Worm (Caenorhabditis elegans) whole organism, mixed stage, embryonic: Measurements from ENCODE around the gene T05C1.3.

Source experiments
- M03D4.4 ChIP-seq: sonication (generic microtip); optimal IDR thresholded peaks from 2 replicates; lab custom pipeline; 2017; ENCODE audit warnings: mild to moderate bottlenecking, missing genetic modification characterization, missing compliant biosample characterization
- bed-3 ChIP-seq: fragments of 200-800 bp; sonication (Bioruptor generic); optimal IDR thresholded peaks from 3 replicates; lab custom pipeline; 2018; ENCODE audit warnings: mild to moderate bottlenecking, missing genetic modification characterization, moderate library complexity, missing compliant biosample characterization
- blmp-1 ChIP-seq: fragments of 150-350 bp; optimal IDR thresholded peaks from 2 replicates; lab custom pipeline; 2014; ENCODE audit warnings: missing biosample characterization, missing genetic modification characterization
- ceh-39 ChIP-seq: fragments of 150-350 bp; optimal IDR thresholded peaks from 2 replicates; lab custom pipeline; 2014; ENCODE audit warnings: missing biosample characterization, missing genetic modification characterization
- ceh-43 ChIP-seq: fragments of 200-800 bp; sonication (Bioruptor generic); optimal IDR thresholded peaks from 2 replicates; lab custom pipeline; 2018; ENCODE audit warnings: mild to moderate bottlenecking, missing genetic modification characterization, moderate library complexity, missing compliant biosample characterization
- ceh-83 ChIP-seq: fragments of 200-800 bp; sonication (Bioruptor generic); optimal IDR thresholded peaks from 2 replicates; lab custom pipeline; 2018; ENCODE audit warnings: mild to moderate bottlenecking, missing genetic modification characterization, missing compliant biosample characterization
- ces-1 ChIP-seq: fragments of 150-350 bp; optimal IDR thresholded peaks from 2 replicates; lab custom pipeline; 2014; ENCODE audit warnings: missing biosample characterization, missing genetic modification reagents, missing genetic modification characterization
- cnd-1 ChIP-seq: fragments of 200-800 bp; sonication (Bioruptor generic); optimal IDR thresholded peaks from 2 replicates; lab custom pipeline; 2018; ENCODE audit warnings: mild to moderate bottlenecking, missing genetic modification characterization, missing compliant biosample characterization
- drap-1 ChIP-seq: fragments of 200-800 bp; sonication (Bioruptor generic); optimal IDR thresholded peaks from 3 replicates; lab custom pipeline; 2018; ENCODE audit warnings: mild to moderate bottlenecking, missing genetic modification characterization, missing compliant biosample characterization
- elt-1 ChIP-seq: sonication (generic microtip); optimal IDR thresholded peaks from 2 replicates; lab custom pipeline; 2017; ENCODE audit warnings: missing genetic modification characterization, mild to moderate bottlenecking, missing compliant biosample characterization, antibody characterized with exemption, moderate library complexity, borderline replicate concordance; ENCODE audit not compliant: insufficient read depth
- hlh-1 ChIP-seq: fragments of 150-350 bp; optimal IDR thresholded peaks from 2 replicates; lab custom pipeline; 2014; ENCODE audit warnings: missing biosample characterization, missing genetic modification reagents, missing genetic modification characterization
- lin-13 ChIP-seq: fragments of 150-350 bp; optimal IDR thresholded peaks from 2 replicates; lab custom pipeline; 2014; ENCODE audit warnings: missing biosample characterization, missing genetic modification characterization
- lsy-2 ChIP-seq: fragments of 150-350 bp; optimal IDR thresholded peaks from 2 replicates; lab custom pipeline; 2014; ENCODE audit warnings: missing biosample characterization, missing genetic modification characterization
- mab-5 ChIP-seq: fragments of 150-350 bp; optimal IDR thresholded peaks from 2 replicates; lab custom pipeline; 2014; ENCODE audit warnings: missing biosample characterization, missing genetic modification characterization
- mls-2 ChIP-seq: sonication (generic microtip); optimal IDR thresholded peaks from 2 replicates; lab custom pipeline; 2016; ENCODE audit warnings: mild to moderate bottlenecking, missing genetic modification characterization, moderate library complexity, missing compliant biosample characterization
- nhr-12 ChIP-seq: fragments of 150-350 bp; optimal IDR thresholded peaks from 2 replicates; lab custom pipeline; 2014; ENCODE audit warnings: missing biosample characterization, missing genetic modification characterization
- nhr-2 ChIP-seq: fragments of 150-350 bp; optimal IDR thresholded peaks from 2 replicates; lab custom pipeline; 2014; ENCODE audit warnings: missing biosample characterization, missing genetic modification characterization
- nhr-237 ChIP-seq: fragments of 150-350 bp; optimal IDR thresholded peaks from 2 replicates; lab custom pipeline; 2014; ENCODE audit warnings: missing biosample characterization, missing genetic modification characterization
- nhr-28 ChIP-seq: fragments of 150-350 bp; optimal IDR thresholded peaks from 2 replicates; lab custom pipeline; 2014; ENCODE audit warnings: missing biosample characterization, missing genetic modification characterization
- pha-4 ChIP-seq: fragments of 150-350 bp; optimal IDR thresholded peaks from 2 replicates; lab custom pipeline; 2018; ENCODE audit warnings: missing biosample characterization, missing genetic modification reagents, missing genetic modification characterization
- sem-2 ChIP-seq: fragments of 200-800 bp; sonication (Bioruptor generic); optimal IDR thresholded peaks from 2 replicates; lab custom pipeline; 2018; ENCODE audit warnings: mild to moderate bottlenecking, missing genetic modification characterization, missing compliant biosample characterization
- sptf-1 ChIP-seq: sonication (generic microtip); optimal IDR thresholded peaks from 2 replicates; lab custom pipeline; 2017; ENCODE audit warnings: mild to moderate bottlenecking, missing genetic modification characterization, moderate library complexity, missing compliant biosample characterization
- unc-120 ChIP-seq: sonication (generic microtip); optimal IDR thresholded peaks from 2 replicates; lab custom pipeline; 2017; ENCODE audit warnings: missing genetic modification characterization, missing compliant biosample characterization; ENCODE audit not compliant: poor library complexity, severe bottlenecking
- unc-39 ChIP-seq: fragments of 150-350 bp; optimal IDR thresholded peaks from 2 replicates; lab custom pipeline; 2014; ENCODE audit warnings: missing biosample characterization, missing genetic modification characterization
- unc-62 ChIP-seq: fragments of 150-350 bp; optimal IDR thresholded peaks from 2 replicates; lab custom pipeline; 2014; ENCODE audit warnings: missing biosample characterization, missing genetic modification reagents, missing genetic modification characterization
- zip-8 ChIP-seq: fragments of 150-350 bp; optimal IDR thresholded peaks from 2 replicates; lab custom pipeline; 2014; ENCODE audit warnings: missing biosample characterization, missing genetic modification characterization
- ztf-11 ChIP-seq: fragments of 150-350 bp; optimal IDR thresholded peaks from 2 replicates; lab custom pipeline; 2014; ENCODE audit warnings: missing biosample characterization, missing genetic modification characterization

The T05C1.3 gene

DNA sequence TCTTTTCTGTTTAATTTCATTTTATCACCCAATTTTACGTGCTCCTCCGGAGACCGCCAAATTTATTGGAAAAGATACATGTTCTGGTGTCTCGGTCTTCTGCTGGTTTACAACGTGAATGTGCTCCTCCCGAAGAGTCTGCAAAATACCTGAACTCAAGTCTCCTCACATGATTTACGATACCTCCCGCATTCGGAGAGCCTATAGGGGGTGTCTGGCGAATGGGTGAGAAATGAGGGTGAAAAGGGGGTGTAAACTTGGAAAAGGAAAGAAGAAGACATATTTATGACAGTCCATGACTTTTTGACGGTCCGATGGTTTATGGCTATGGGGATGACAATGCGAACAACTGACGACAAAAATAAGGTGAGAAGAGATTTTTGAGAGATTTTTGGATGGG lies 27.1 kb upstream of the T05C1.3 start:
- TF ChIP-seq unc-120 (tag; lab: Kevin White, UChicago) = peak; percentile 90
- peak; percentile 79 for TF ChIP-seq unc-62 (GFP tag; lab: Kevin White, UChicago)
- no peak for TF ChIP-seq mls-2
- TF ChIP-seq ztf-11 (tag; lab: Kevin White, UChicago) = no peak
- TF ChIP-seq M03D4.4 (tag; lab: Kevin White, UChicago) = peak; percentile 5
- TF ChIP-seq elt-1 (tag; lab: Kevin White, UChicago) = no peak
- no peak for TF ChIP-seq ces-1
- no peak for TF ChIP-seq nhr-28 (tag; lab: Kevin White, UChicago)
- peak; percentile 12 for TF ChIP-seq nhr-2 (tag; lab: Kevin White, UChicago)
- peak; percentile 99 for TF ChIP-seq hlh-1 (tag; lab: Kevin White, UChicago)

DNA sequence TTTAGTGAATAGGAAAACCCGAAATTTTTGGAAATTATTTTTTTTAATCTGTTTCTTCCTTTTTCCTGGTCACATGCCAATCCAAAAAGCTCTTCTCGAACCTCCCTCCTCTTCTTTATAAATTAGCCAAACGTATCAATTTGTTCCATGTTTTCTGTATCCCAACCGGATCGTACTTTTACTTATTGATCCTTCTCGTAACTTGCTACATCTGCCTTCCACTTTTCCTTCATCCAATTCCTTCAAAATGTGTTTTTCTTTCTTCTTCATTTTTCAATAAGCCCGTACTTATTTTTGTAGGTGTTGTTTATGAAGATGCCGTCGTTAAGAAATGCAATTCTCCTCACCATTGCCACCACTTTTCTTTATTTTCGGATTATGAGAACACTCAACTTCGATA lies 22.7 kb upstream of the T05C1.3 start, which contains the start of gene cyp-23A1:
TSS of gene cyp-23A1 (plus strand) at position 301 of the 400 bp plus-strand sequence.
- TF ChIP-seq lin-13 (tag; lab: Kevin White, UChicago) (no peak), mab-5 (tag; lab: Kevin White, UChicago) (no peak), ces-1 (no peak), unc-62 (GFP tag; lab: Kevin White, UChicago) (no peak), nhr-12 (no peak), pha-4 (tag; lab: Kevin White, UChicago) (no peak), ceh-43 (GFP tag; lab: Kevin White, UChicago) (no peak), mls-2 (no peak)

DNA sequence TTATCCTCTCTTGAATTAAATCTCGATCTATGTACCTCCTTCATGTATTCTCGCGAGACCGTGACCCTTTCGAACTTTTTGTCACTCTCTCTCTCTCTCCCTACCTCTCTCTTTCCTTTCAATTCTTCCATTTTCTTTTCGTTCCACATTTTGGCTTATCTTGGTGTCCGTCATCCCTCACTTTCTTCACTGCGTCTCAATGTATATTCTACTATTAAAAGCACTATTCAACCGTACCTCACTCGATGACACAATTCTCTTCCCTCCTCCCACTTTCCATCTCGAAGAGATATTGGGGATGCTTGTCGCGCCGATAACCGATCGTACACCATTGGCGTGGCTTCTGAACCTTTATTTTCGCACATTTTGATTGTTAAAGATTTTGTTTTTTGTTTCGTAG lies 21.5 kb upstream of the T05C1.3 start:
- no peak for TF ChIP-seq elt-1 (tag; lab: Kevin White, UChicago)
- TF ChIP-seq blmp-1 (tag; lab: Kevin White, UChicago) = peak; percentile 66
- TF ChIP-seq, all 35 proteins: peak for 1

DNA sequence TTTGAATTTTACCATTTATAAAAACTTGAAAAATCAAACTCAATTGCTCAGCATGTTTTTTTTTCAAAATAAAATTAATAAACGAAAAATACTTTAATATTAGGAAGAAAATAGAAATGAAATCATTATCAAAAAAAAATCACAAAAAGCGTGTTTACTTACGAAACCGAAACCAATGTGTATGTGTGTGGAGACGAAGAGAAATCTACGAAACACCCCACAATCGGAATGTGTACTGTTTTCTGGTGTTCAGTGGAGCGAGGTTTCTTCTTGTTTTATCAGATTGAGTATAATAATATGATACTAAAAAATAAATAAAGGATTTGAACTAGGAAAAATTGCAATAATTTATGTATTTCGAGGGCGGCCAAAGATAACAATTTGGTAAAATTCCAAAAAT lies 18.5 kb upstream of the T05C1.3 start:
- TF ChIP-seq nhr-28 (tag; lab: Kevin White, UChicago) = no peak
- TF ChIP-seq unc-39 (tag; lab: Kevin White, UChicago) = no peak
- TF ChIP-seq, all 35 proteins: peak for 0

DNA sequence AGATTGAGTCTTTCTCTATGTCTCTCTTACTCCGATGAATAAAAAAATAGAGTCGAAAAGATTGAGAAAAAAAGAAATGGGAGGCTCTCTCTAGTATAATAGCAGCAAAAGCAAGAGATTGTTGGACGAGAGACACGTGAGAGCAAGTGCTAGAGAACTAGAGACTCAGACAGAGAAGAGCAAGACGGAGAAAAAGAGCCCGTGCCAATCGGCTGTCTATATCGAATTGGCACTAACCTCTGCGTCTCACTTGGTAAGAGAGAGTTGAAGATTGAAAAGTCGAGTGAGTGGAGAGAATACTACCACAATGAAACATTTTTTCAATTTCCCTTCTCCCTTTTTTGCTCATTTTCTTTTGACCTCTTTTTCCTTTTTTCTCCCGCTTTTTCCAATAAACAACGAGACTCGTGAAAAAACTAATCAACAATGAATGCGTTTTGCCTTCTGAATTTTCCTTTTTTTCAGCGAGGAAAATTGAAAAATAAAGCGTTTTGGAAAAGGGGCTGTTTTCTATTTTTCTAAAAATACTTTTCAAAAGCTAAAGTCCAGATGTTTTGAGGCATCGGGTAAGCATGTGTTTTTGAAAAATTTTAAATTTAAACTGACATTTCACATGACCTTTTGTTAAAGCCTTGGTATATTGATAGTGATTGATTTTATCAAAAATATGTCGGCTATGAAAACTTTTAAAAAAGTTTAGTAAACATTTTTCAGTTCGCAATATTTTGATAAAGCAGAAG lies 17.5 kb upstream of the T05C1.3 start:
- TF ChIP-seq unc-120 (tag; lab: Kevin White, UChicago) (peak; percentile 65), nhr-28 (tag; lab: Kevin White, UChicago) (no peak), lsy-2 (tag; lab: Kevin White, UChicago) (peak; percentile 17), drap-1 (GFP tag; lab: Kevin White, UChicago) (no peak), ces-1 (peak; percentile 85), hlh-1 (tag; lab: Kevin White, UChicago) (peak; percentile 86)

DNA sequence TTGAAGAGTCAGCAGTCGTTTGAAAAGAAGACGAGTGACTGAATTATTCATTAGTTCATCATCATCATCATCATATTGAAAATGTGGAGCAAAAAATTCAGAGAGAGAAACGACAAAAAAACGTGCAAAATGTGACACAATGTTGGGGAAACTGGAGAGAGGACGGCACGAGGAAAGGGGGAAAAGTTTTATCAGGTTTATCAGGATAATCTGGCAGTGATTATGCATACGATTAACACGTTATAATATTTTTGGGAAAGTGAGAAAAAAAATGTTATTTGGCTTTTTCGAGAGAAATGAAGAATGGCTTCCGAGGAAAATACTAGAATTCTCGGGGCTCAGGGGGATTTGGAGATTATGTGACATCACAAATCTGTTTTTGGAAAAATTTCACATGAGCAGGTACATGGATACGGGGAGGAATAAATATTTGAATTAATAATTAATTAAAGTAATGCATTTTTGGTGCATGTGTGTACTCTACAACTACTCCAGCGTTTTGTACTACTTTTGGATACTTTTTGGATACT lies 16.0 kb upstream of the T05C1.3 start, which contains the start of gene camt-1:
TSS of gene camt-1 (minus strand) at position 51 of the 530 bp plus-strand sequence.
- TF ChIP-seq ceh-39 (tag; lab: Kevin White, UChicago) (no peak), hlh-1 (tag; lab: Kevin White, UChicago) (no peak), cnd-1 (tag; lab: Kevin White, UChicago) (no peak), unc-39 (tag; lab: Kevin White, UChicago) (no peak), nhr-237 (tag; lab: Kevin White, UChicago) (no peak), mab-5 (tag; lab: Kevin White, UChicago) (no peak), ceh-43 (GFP tag; lab: Kevin White, UChicago) (no peak), sem-2 (no peak), drap-1 (GFP tag; lab: Kevin White, UChicago) (no peak), zip-8 (tag; lab: Kevin White, UChicago) (no peak), sptf-1 (tag; lab: Kevin White, UChicago) (no peak), nhr-2 (tag; lab: Kevin White, UChicago) (no peak), mls-2 (no peak)

DNA sequence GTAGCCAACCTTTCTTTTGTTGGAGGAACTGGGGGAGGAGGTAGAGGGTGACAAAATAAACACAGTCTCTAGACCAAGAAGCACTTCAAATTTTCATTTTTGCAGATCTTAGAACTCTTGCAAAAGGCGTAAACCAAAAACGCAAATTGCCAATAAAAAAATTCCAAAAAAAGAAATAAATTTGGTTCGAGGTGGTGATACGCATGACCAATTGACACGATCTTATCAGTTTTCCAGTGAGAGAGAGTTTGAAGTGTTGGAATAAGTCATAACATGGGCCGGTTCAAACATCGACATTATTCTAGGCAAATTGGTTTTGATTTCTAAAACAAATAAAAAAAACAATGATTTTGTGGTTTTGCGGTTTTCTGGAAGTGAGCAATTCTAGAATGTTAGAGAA lies 6.7 kb upstream of the T05C1.3 start:
- TF ChIP-seq lin-13 (tag; lab: Kevin White, UChicago) (no peak), ceh-83 (GFP tag; lab: Kevin White, UChicago) (no peak), bed-3 (GFP tag; lab: Kevin White, UChicago) (no peak), zip-8 (tag; lab: Kevin White, UChicago) (no peak), lsy-2 (tag; lab: Kevin White, UChicago) (no peak)
